Worm (Caenorhabditis elegans) whole organism, mixed stage, embryonic: ENCODE data around the gene ubc-9.

ENCODE experiments used
- M03D4.4 ChIP-seq: sonication (generic microtip); optimal IDR thresholded peaks from 2 replicates; lab custom pipeline; 2017; ENCODE audit warnings: mild to moderate bottlenecking, missing genetic modification characterization, missing compliant biosample characterization
- bed-3 ChIP-seq: fragments of 200-800 bp; sonication (Bioruptor generic); optimal IDR thresholded peaks from 3 replicates; lab custom pipeline; 2018; ENCODE audit warnings: mild to moderate bottlenecking, missing genetic modification characterization, moderate library complexity, missing compliant biosample characterization
- blmp-1 ChIP-seq: fragments of 150-350 bp; optimal IDR thresholded peaks from 2 replicates; lab custom pipeline; 2014; ENCODE audit warnings: missing biosample characterization, missing genetic modification characterization
- ceh-39 ChIP-seq: fragments of 150-350 bp; optimal IDR thresholded peaks from 2 replicates; lab custom pipeline; 2014; ENCODE audit warnings: missing biosample characterization, missing genetic modification characterization
- ceh-43 ChIP-seq: fragments of 200-800 bp; sonication (Bioruptor generic); optimal IDR thresholded peaks from 2 replicates; lab custom pipeline; 2018; ENCODE audit warnings: mild to moderate bottlenecking, missing genetic modification characterization, moderate library complexity, missing compliant biosample characterization
- ceh-83 ChIP-seq: fragments of 200-800 bp; sonication (Bioruptor generic); optimal IDR thresholded peaks from 2 replicates; lab custom pipeline; 2018; ENCODE audit warnings: mild to moderate bottlenecking, missing genetic modification characterization, missing compliant biosample characterization
- ces-1 ChIP-seq: fragments of 150-350 bp; optimal IDR thresholded peaks from 2 replicates; lab custom pipeline; 2014; ENCODE audit warnings: missing biosample characterization, missing genetic modification reagents, missing genetic modification characterization
- cnd-1 ChIP-seq: fragments of 200-800 bp; sonication (Bioruptor generic); optimal IDR thresholded peaks from 2 replicates; lab custom pipeline; 2018; ENCODE audit warnings: mild to moderate bottlenecking, missing genetic modification characterization, missing compliant biosample characterization
- drap-1 ChIP-seq: fragments of 200-800 bp; sonication (Bioruptor generic); optimal IDR thresholded peaks from 3 replicates; lab custom pipeline; 2018; ENCODE audit warnings: mild to moderate bottlenecking, missing genetic modification characterization, missing compliant biosample characterization
- elt-1 ChIP-seq: sonication (generic microtip); optimal IDR thresholded peaks from 2 replicates; lab custom pipeline; 2017; ENCODE audit warnings: missing genetic modification characterization, mild to moderate bottlenecking, missing compliant biosample characterization, antibody characterized with exemption, moderate library complexity, borderline replicate concordance; ENCODE audit not compliant: insufficient read depth
- elt-3 ChIP-seq: fragments of 150-350 bp; optimal IDR thresholded peaks from 2 replicates; lab custom pipeline; 2014; ENCODE audit warnings: missing biosample characterization, missing genetic modification characterization
- flh-1 ChIP-seq: fragments of 200-800 bp; sonication (Bioruptor generic); optimal IDR thresholded peaks from 2 replicates; lab custom pipeline; 2018; ENCODE audit warnings: mild to moderate bottlenecking, missing genetic modification characterization, moderate library complexity, missing compliant biosample characterization
- ham-2 ChIP-seq: fragments of 200-800 bp; sonication (Bioruptor generic); optimal IDR thresholded peaks from 2 replicates; lab custom pipeline; 2018; ENCODE audit warnings: mild to moderate bottlenecking, missing genetic modification characterization, missing compliant biosample characterization
- hlh-1 ChIP-seq: fragments of 150-350 bp; optimal IDR thresholded peaks from 2 replicates; lab custom pipeline; 2014; ENCODE audit warnings: missing biosample characterization, missing genetic modification reagents, missing genetic modification characterization
- lin-32 ChIP-seq: fragments of 200-800 bp; sonication (Bioruptor generic); optimal IDR thresholded peaks from 2 replicates; lab custom pipeline; 2018; ENCODE audit warnings: mild to moderate bottlenecking, missing genetic modification characterization, missing compliant biosample characterization
- lsy-2 ChIP-seq: fragments of 150-350 bp; optimal IDR thresholded peaks from 2 replicates; lab custom pipeline; 2014; ENCODE audit warnings: missing biosample characterization, missing genetic modification characterization
- mab-5 ChIP-seq: fragments of 150-350 bp; optimal IDR thresholded peaks from 2 replicates; lab custom pipeline; 2014; ENCODE audit warnings: missing biosample characterization, missing genetic modification characterization
- mep-1 ChIP-seq: fragments of 150-350 bp; optimal IDR thresholded peaks from 2 replicates; lab custom pipeline; 2017; ENCODE audit warnings: missing biosample characterization, missing genetic modification reagents, missing genetic modification characterization, inconsistent platforms
- nhr-12 ChIP-seq: fragments of 150-350 bp; optimal IDR thresholded peaks from 2 replicates; lab custom pipeline; 2014; ENCODE audit warnings: missing biosample characterization, missing genetic modification characterization
- nhr-2 ChIP-seq: fragments of 150-350 bp; optimal IDR thresholded peaks from 2 replicates; lab custom pipeline; 2014; ENCODE audit warnings: missing biosample characterization, missing genetic modification characterization
- nhr-237 ChIP-seq: fragments of 150-350 bp; optimal IDR thresholded peaks from 2 replicates; lab custom pipeline; 2014; ENCODE audit warnings: missing biosample characterization, missing genetic modification characterization
- nhr-28 ChIP-seq: fragments of 150-350 bp; optimal IDR thresholded peaks from 2 replicates; lab custom pipeline; 2014; ENCODE audit warnings: missing biosample characterization, missing genetic modification characterization
- pha-4 ChIP-seq: fragments of 150-350 bp; optimal IDR thresholded peaks from 2 replicates; lab custom pipeline; 2018; ENCODE audit warnings: missing biosample characterization, missing genetic modification reagents, missing genetic modification characterization
- sem-2 ChIP-seq: fragments of 200-800 bp; sonication (Bioruptor generic); optimal IDR thresholded peaks from 2 replicates; lab custom pipeline; 2018; ENCODE audit warnings: mild to moderate bottlenecking, missing genetic modification characterization, missing compliant biosample characterization
- snpc-4 ChIP-seq: fragments of 150-350 bp; optimal IDR thresholded peaks from 2 replicates; lab custom pipeline; 2014; ENCODE audit warnings: missing biosample characterization, missing genetic modification characterization
- sptf-1 ChIP-seq: sonication (generic microtip); optimal IDR thresholded peaks from 2 replicates; lab custom pipeline; 2017; ENCODE audit warnings: mild to moderate bottlenecking, missing genetic modification characterization, moderate library complexity, missing compliant biosample characterization
- tbx-8 ChIP-seq: fragments of 200-800 bp; sonication (Bioruptor generic); optimal IDR thresholded peaks from 2 replicates; lab custom pipeline; 2018; ENCODE audit warnings: mild to moderate bottlenecking, missing genetic modification characterization, moderate library complexity, missing compliant biosample characterization
- unc-120 ChIP-seq: sonication (generic microtip); optimal IDR thresholded peaks from 2 replicates; lab custom pipeline; 2017; ENCODE audit warnings: missing genetic modification characterization, missing compliant biosample characterization; ENCODE audit not compliant: poor library complexity, severe bottlenecking
- unc-39 ChIP-seq: fragments of 150-350 bp; optimal IDR thresholded peaks from 2 replicates; lab custom pipeline; 2014; ENCODE audit warnings: missing biosample characterization, missing genetic modification characterization
- unc-62 ChIP-seq: fragments of 150-350 bp; optimal IDR thresholded peaks from 2 replicates; lab custom pipeline; 2014; ENCODE audit warnings: missing biosample characterization, missing genetic modification reagents, missing genetic modification characterization
- zip-8 ChIP-seq: fragments of 150-350 bp; optimal IDR thresholded peaks from 2 replicates; lab custom pipeline; 2014; ENCODE audit warnings: missing biosample characterization, missing genetic modification characterization
- ztf-11 ChIP-seq: fragments of 150-350 bp; optimal IDR thresholded peaks from 2 replicates; lab custom pipeline; 2014; ENCODE audit warnings: missing biosample characterization, missing genetic modification characterization

ubc-9 gene

ce11 chrIV:4643577-4643976, 7.3 kb upstream of the ubc-9 start:
- no peak for TF ChIP-seq tbx-8 (GFP tag; lab: Kevin White, UChicago)
- no peak for TF ChIP-seq unc-62 (GFP tag; lab: Kevin White, UChicago)
- peak; percentile 47 for TF ChIP-seq ham-2 (GFP tag; lab: Kevin White, UChicago)
- peak; percentile 67 for TF ChIP-seq unc-120

- TF ChIP-seq unc-39 (tag; lab: Kevin White, UChicago) (no peak), hlh-1 (tag; lab: Kevin White, UChicago) (peak; percentile 52)
These were observed 5.6 kb upstream of the ubc-9 start for ce11 chrIV:4645243-4645642.

ce11 chrIV:4647385-4647784, 3.5 kb upstream of the ubc-9 start, which contains the start of gene F29B9.8:
Gene F29B9.8, plus strand, starts transcription at chrIV:4647685.
- no peak for TF ChIP-seq nhr-237 (tag; lab: Kevin White, UChicago)
- no peak for TF ChIP-seq unc-120
- TF ChIP-seq ztf-11 (tag; lab: Kevin White, UChicago) = no peak
- TF ChIP-seq drap-1 (GFP tag; lab: Kevin White, UChicago) = no peak
- no peak for TF ChIP-seq nhr-28
- no peak for TF ChIP-seq mep-1 (tag; lab: Kevin White, UChicago)
- no peak for TF ChIP-seq zip-8
- no peak for TF ChIP-seq ceh-39
- no peak for TF ChIP-seq elt-1
- no peak for TF ChIP-seq flh-1
- no peak for TF ChIP-seq lsy-2 (tag; lab: Kevin White, UChicago)
- no peak for TF ChIP-seq blmp-1 (tag; lab: Kevin White, UChicago)
- TF ChIP-seq bed-3 (GFP tag; lab: Kevin White, UChicago) = no peak
- no peak for TF ChIP-seq hlh-1 (tag; lab: Kevin White, UChicago)
- no peak for TF ChIP-seq ham-2 (GFP tag; lab: Kevin White, UChicago)
- TF ChIP-seq sem-2 = no peak
- TF ChIP-seq lin-32 = no peak
- TF ChIP-seq tbx-8 (GFP tag; lab: Kevin White, UChicago) = no peak

- TF ChIP-seq mab-5 = no peak
- TF ChIP-seq ceh-43 = no peak
- no peak for TF ChIP-seq ceh-83
- TF ChIP-seq lsy-2 (tag; lab: Kevin White, UChicago) = no peak
- no peak for TF ChIP-seq unc-120
- no peak for TF ChIP-seq sem-2
- TF ChIP-seq elt-3 (tag; lab: Kevin White, UChicago) = no peak
- no peak for TF ChIP-seq ceh-39
- no peak for TF ChIP-seq pha-4
- no peak for TF ChIP-seq blmp-1 (tag; lab: Kevin White, UChicago)
- no peak for TF ChIP-seq tbx-8 (GFP tag; lab: Kevin White, UChicago)
- TF ChIP-seq ztf-11 (tag; lab: Kevin White, UChicago) = no peak
- TF ChIP-seq sptf-1 (tag; lab: Kevin White, UChicago) = no peak
- TF ChIP-seq unc-62 (GFP tag; lab: Kevin White, UChicago) = no peak
- TF ChIP-seq zip-8 = no peak
- no peak for TF ChIP-seq elt-1
- no peak for TF ChIP-seq nhr-2
These were observed 1.4 kb upstream of the ubc-9 start, which contains the start of gene F29B9.7 for ce11 chrIV:4649460-4649859. Gene F29B9.7, plus strand, starts transcription at chrIV:4649760.

DNA sequence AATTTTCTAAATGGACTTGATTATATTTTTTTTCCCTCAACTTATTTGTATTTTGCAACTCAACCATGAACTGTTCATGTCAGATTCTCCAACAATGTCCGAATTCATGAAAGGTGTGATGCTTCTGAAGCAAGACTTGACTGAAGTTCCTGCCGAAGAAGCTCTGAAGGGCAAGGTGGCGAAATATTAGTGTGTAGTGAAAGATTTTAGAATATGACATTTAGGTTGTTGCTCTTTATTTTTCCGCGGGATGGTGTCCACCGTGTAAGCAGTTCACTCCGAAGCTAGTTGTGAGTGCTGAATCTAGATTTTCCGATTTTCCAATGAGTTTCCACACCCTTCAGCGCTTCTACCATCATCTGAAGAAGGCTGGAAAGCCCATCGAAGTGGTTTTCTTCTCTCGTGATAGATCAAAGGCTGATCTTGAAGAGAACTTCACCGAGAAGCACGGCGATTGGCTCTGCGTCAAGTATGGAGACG, 1.6 kb downstream of the ubc-9 start, which contains the start of gene F29B9.5:
F29B9.5 (plus strand) TSS at position 51 of the 480 bp plus-strand sequence.
- no peak for TF ChIP-seq ceh-43
- TF ChIP-seq mep-1 (tag; lab: Kevin White, UChicago) = no peak
- no peak for TF ChIP-seq unc-39 (tag; lab: Kevin White, UChicago)
- TF ChIP-seq nhr-28 = no peak
- TF ChIP-seq snpc-4 (tag; lab: Kevin White, UChicago) = no peak
- TF ChIP-seq nhr-237 (tag; lab: Kevin White, UChicago) = no peak
- no peak for TF ChIP-seq cnd-1 (tag; lab: Kevin White, UChicago)
- TF ChIP-seq elt-1 = no peak
- no peak for TF ChIP-seq M03D4.4
- no peak for TF ChIP-seq drap-1 (GFP tag; lab: Kevin White, UChicago)
- TF ChIP-seq blmp-1 (tag; lab: Kevin White, UChicago) = no peak
- no peak for TF ChIP-seq ces-1
- no peak for TF ChIP-seq nhr-12 (tag; lab: Kevin White, UChicago)
- TF ChIP-seq flh-1 = no peak
- no peak for TF ChIP-seq lsy-2 (tag; lab: Kevin White, UChicago)
- TF ChIP-seq bed-3 (GFP tag; lab: Kevin White, UChicago) = no peak
